Worm (Caenorhabditis elegans): Measurements from ENCODE around the gene F01G10.10.

The F01G10.10 gene

DNA sequence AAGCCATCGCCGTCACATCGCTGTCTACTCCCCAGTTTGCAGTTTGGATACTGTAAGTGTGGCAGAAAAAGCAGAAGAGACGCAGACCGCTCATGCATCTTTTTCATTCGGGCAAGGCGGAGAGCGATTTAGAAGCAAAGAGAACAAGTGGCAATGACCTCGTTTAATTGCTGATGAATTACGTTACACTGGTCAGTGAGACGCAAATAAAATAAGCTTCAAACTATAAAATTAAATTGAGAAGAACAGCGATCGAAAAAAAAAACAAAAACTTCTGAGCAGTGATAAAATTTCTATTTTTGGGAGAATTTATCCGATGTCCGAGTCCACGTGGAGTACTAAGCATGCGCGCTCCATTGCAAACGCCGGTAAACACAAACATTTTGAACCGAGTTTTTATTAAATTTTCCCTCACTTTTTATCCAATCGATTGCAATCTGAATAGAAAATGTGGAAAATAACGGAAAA, 23.8 kb upstream of the F01G10.10 start, which contains the start of gene C24F3.2 (continued):
- TF ChIP-seq sma-9 (GFP tag; optimal IDR thresholded peaks at IDR 0.05), result peak; percentile 39
- TF ChIP-seq sma-9 (tag; optimal IDR thresholded peaks at IDR 0.05), result no peak
- TF ChIP-seq nhr-129 (tag; optimal IDR thresholded peaks at IDR 0.05), result peak; percentile 89
- no peak for TF ChIP-seq crh-2 (tag; optimal IDR thresholded peaks at IDR 0.05)
- peak; percentile 14 for TF ChIP-seq ztf-4 (tag; optimal IDR thresholded peaks at IDR 0.05)
- TF ChIP-seq R02D3.7 (tag; optimal IDR thresholded peaks at IDR 0.05), result no peak
- no peak for TF ChIP-seq unc-62 (GFP tag; optimal IDR thresholded peaks at IDR 0.05)
- no peak for TF ChIP-seq ZK546.5 (tag; optimal IDR thresholded peaks at IDR 0.05)
- peak; percentile 79 to 97 for TF ChIP-seq lsy-2 (tag; optimal IDR thresholded peaks at IDR 0.05)
- TF ChIP-seq sem-4 (tag; optimal IDR thresholded peaks at IDR 0.05), result peak; percentile 65
- TF ChIP-seq F13H6.1 (tag; optimal IDR thresholded peaks at IDR 0.05), result peak; percentile 80

DNA sequence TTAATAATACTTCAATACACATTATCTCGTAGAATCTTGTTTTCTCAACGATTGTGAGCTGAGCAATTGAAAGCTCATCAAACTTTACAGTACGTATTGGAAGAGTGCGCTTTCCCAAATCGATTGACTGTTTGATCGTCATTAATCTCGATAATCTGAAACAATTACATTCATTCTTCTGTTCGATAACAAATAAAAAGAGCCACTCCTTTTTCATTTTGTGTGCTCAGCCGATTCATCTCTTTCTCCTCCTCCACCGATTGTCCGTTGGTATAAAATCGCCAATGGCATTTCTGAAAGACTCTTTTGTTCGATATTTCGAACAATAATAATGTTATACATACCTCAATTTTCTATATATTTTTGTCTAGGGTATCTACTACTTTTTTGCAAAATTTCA, 22.2 kb upstream of the F01G10.10 start, which contains the start of gene nas-12:
TSS of gene nas-12 (plus strand) at position 301 of the 400 bp plus-strand sequence.
- TF ChIP-seq unc-55 (GFP tag; optimal IDR thresholded peaks at IDR 0.05) (no peak), nhr-129 (tag; optimal IDR thresholded peaks at IDR 0.05) (no peak), crh-2 (tag; optimal IDR thresholded peaks at IDR 0.05) (no peak), ceh-82 (tag; optimal IDR thresholded peaks at IDR 0.05) (no peak), mdl-1 (tag; optimal IDR thresholded peaks at IDR 0.05) (no peak)

DNA sequence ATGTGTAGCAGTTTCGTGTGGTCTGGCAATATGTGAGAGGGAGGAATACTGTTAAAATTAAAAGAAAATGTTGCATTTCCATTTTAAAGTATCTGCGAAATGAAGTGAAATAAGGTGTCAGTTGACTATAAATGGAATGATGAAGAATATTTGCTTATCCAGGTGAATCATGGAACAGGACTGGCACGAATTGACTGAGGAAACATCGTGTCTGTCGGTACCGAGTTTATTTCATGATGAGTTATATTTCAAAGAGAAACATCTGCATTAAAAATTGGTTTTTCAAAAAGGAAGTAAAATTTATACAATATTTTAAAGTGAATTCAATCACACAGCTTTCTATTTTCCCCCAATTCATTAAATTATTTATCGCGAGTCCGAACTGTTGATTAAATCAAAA, 18.4 kb upstream of the F01G10.10 start, which contains the start of gene F01G10.6:
TSS of gene F01G10.6 (minus strand) at position 101 of the 400 bp plus-strand sequence.
- no peak for TF ChIP-seq lin-39 (tag; optimal IDR thresholded peaks at IDR 0.05)
- TF ChIP-seq unc-55 (GFP tag; optimal IDR thresholded peaks at IDR 0.05), result no peak
- no peak for TF ChIP-seq nhr-129 (tag; optimal IDR thresholded peaks at IDR 0.05)

DNA sequence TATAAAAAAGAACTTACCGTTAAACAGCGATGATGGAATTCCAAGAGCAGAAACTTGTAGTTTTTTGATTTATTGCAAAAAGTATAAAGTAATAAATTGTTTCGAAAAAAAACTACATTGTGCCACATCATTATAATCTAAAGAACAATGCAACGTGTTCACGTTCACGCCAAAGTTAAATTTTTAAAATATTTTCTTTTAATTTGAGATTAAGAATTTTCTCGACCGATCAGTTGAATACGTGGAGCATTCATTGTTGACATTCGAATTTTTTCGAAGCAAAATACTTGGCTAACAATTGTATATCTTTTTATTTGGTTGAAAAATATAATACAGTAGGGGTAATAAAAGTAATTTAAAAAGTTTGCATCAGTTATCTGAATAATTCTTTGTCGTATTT, 15.0 kb upstream of the F01G10.10 start, which contains the start of gene F01G10.5:
TSS of gene F01G10.5 (minus strand) at position 101 of the 400 bp plus-strand sequence.
- TF ChIP-seq R02D3.7 (tag; optimal IDR thresholded peaks at IDR 0.05) (no peak), lin-13 (GFP tag; optimal IDR thresholded peaks at IDR 0.05) (no peak), lsy-2 (tag; optimal IDR thresholded peaks at IDR 0.05) (no peak), elt-3 (tag; optimal IDR thresholded peaks at IDR 0.05) (no peak), dmd-4 (tag; optimal IDR thresholded peaks at IDR 0.05) (no peak), snpc-4 (tag; optimal IDR thresholded peaks at IDR 0.05) (no peak), unc-55 (GFP tag; optimal IDR thresholded peaks at IDR 0.05) (no peak)

DNA sequence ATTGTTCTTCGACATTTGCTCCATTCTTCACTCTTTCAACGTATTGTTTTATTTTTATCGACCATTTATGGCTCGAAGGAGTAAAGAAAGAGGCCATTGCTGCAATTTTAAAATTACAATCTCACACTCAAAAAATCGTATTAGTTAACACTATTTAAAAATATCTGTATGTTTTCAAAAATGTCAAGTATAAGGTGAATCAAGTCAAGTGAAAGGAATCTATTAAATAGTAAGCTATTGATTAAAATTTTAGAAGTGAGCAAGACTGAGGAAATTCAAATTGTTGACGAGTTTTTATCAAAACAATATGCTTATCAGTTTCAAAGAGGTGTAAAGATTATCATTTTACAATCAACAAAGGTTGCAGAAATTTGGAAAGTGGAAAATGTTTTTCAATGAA, 13.5 kb upstream of the F01G10.10 start, which contains the start of gene F01G10.4:
TSS of gene F01G10.4 (minus strand) at position 101 of the 400 bp plus-strand sequence.
- TF ChIP-seq mbf-1 (tag; optimal IDR thresholded peaks at IDR 0.05), result no peak
- no peak for TF ChIP-seq mab-5 (tag; optimal IDR thresholded peaks at IDR 0.05)

DNA sequence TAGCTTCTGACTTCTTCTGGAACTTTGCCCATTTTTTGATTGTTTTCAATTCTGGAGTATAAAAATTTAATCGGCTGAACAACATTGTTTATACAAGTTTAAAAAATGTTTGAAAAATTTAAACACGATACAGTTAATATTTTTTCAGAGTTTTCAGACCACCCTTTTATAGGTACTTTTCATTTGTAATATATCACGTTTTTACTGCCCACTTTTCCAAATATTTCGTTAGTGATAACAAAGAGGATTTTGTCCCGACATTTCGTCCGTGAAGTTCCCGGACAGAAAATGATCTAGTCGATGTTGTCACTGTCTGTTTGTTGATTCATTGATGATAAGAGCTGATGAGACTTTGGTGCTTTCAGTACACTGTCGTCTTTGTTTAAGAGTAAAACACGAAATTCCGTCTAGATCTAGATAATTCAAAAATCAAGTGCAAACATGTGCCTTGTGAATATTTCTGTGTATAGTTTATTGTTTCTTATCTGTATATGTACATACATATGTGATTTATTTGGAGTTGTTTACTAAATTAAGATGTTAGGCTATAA, 10.6 kb upstream of the F01G10.10 start, which contains the start of gene ech-9:
TSS of gene ech-9 (minus strand) at position 51 of the 551 bp plus-strand sequence.
- TF ChIP-seq fos-1 (tag; optimal IDR thresholded peaks at IDR 0.05) (peak; percentile 14), nhr-12 (tag; optimal IDR thresholded peaks at IDR 0.05) (no peak)

DNA sequence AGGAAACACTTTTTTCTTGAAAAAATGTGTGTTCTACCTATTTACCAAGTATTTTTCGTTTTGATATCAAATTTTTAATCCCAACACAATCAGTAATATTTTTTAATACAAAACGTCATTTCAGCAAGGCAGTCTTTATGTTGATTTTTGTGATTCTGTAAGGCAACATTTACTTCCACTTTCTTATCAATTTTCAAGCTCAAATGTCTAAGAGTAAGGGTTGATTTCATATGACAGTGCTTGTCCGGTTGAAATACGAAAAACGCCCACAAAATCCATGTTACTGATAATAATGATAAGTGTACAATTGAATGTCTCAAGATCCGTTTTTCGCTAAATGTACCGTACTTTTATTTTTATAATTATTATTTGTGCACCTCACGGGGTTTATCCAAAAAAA, 9.9 kb upstream of the F01G10.10 start:
- TF ChIP-seq ztf-11 (tag; optimal IDR thresholded peaks at IDR 0.05) (no peak), fos-1 (tag; optimal IDR thresholded peaks at IDR 0.05) (peak; percentile 71), skn-1 (tag; optimal IDR thresholded peaks at IDR 0.05) (no peak), C34F6.9 (tag; optimal IDR thresholded peaks at IDR 0.05) (no peak)

DNA sequence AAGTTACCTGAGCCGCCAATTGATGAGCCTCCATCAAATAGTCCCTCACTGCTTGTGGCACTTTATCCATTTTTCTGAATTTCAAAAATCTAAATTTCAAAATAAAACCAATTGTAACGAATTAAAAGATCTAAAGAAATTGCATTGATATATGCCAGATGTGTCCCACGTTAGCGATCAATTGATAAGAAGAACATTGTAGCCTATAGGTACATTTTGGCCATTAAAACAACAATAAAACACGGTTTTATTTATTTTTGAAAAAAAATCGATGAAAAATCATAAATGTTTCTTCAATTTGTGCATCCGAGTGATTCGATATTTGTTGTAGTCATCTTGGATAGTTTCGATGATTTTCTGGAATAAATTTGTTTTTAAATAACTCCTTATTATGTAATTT, 6.9 kb upstream of the F01G10.10 start, which contains the start of gene ech-8:
TSS of gene ech-8 (minus strand) at position 132 of the 400 bp plus-strand sequence.
- TF ChIP-seq lin-11 (tag; optimal IDR thresholded peaks at IDR 0.05) (no peak), elt-3 (tag; optimal IDR thresholded peaks at IDR 0.05) (no peak), fos-1 (tag; optimal IDR thresholded peaks at IDR 0.05) (peak; percentile 20), C34F6.9 (tag; optimal IDR thresholded peaks at IDR 0.05) (no peak), crh-2 (tag; optimal IDR thresholded peaks at IDR 0.05) (peak; percentile 31), egl-27 (tag; optimal IDR thresholded peaks at IDR 0.05) (no peak)

All from whole organism, L2 larva.